Fruit fly (Drosophila melanogaster) whole organism, pupa: ENCODE data around the gene primo-2.

Experiments used
- CG13204 ChIP-seq: fragments of 200-800 bp; sonication (Bioruptor generic); optimal IDR thresholded peaks from 2 replicates; lab custom pipeline; 2018; ENCODE audit warnings: missing biosample characterization, mild to moderate bottlenecking, missing genetic modification characterization, moderate library complexity
- CG14655 ChIP-seq: fragments of 200-800 bp; sonication (Bioruptor generic); optimal IDR thresholded peaks from 3 replicates; lab custom pipeline; 2017; ENCODE audit warnings: mild to moderate bottlenecking, missing biosample characterization, missing genetic modification reagents, missing genetic modification characterization
- CG34367 ChIP-seq: fragments of 200-800 bp; sonication (Bioruptor generic); optimal IDR thresholded peaks from 2 replicates; lab custom pipeline; 2018; ENCODE audit warnings: missing biosample characterization, mild to moderate bottlenecking, missing genetic modification characterization
- D1 ChIP-seq: fragments of 200-800 bp; sonication (Bioruptor generic); optimal IDR thresholded peaks from 2 replicates; lab custom pipeline; 2018; ENCODE audit warnings: missing biosample characterization, mild to moderate bottlenecking, missing genetic modification characterization, moderate library complexity
- EcR ChIP-seq: fragments of 200-800 bp; sonication (Bioruptor generic); optimal IDR thresholded peaks from 3 replicates; lab custom pipeline; 2019; ENCODE audit warnings: missing biosample characterization, missing genetic modification characterization, mild to moderate bottlenecking, moderate library complexity, missing genetic modification reagents
- Ets98B ChIP-seq: fragments of 200-800 bp; sonication (Bioruptor generic); IDR thresholded peaks from 2 replicates; pipeline ENCODE4 v1.3.6; 2022; ENCODE audit warnings: missing biosample characterization, missing genetic modification characterization
- Pif1A ChIP-seq: fragments of 200-800 bp; sonication (Bioruptor generic); optimal IDR thresholded peaks from 3 replicates; lab custom pipeline; 2016; ENCODE audit warnings: missing biosample characterization, missing genetic modification characterization

dm6 chr3R:13662149-13662548, 49.5 kb downstream of the primo-2 start:
- TF ChIP-seq EcR (GFP tag; lab: Kevin White, UChicago) (no peak), D1 (tag; lab: Kevin White, UChicago) (no peak), CG13204 (GFP tag; lab: Kevin White, UChicago) (no peak), CG14655 (GFP tag; lab: Kevin White, UChicago) (no peak), Pif1A (no peak), Ets98B (GFP tag; lab: Robert Waterston, UW) (no peak), CG34367 (no peak)
